Fruit fly (Drosophila melanogaster): Measurements from ENCODE around the gene Galt.

Galt gene

dm6 chr2L:6649085-6649754 is 18.6 kb downstream of the Galt start, which contains the start of the genes CG31635 and Tango1:
TSS of gene CG31635 (minus strand) at chr2L:6649114.
TSS of gene Tango1 (plus strand) at chr2L:6649388.
- TF ChIP-seq Dll (optimal IDR thresholded peaks at IDR 0.05) (no peak), CG8478 (optimal IDR thresholded peaks at IDR 0.05) (no peak), EcR (GFP tag; optimal IDR thresholded peaks at IDR 0.05) (no peak), pan (optimal IDR thresholded peaks at IDR 0.05) (no peak), usp (GFP tag; optimal IDR thresholded peaks at IDR 0.05) (no peak), psq (optimal IDR thresholded peaks at IDR 0.05) (no peak)

dm6 chr2L:6648163-6648628 is 19.6 kb downstream of the Galt start:
- TF ChIP-seq Dll (optimal IDR thresholded peaks at IDR 0.05) (no peak), CG8478 (optimal IDR thresholded peaks at IDR 0.05) (no peak), EcR (GFP tag; optimal IDR thresholded peaks at IDR 0.05) (no peak), usp (GFP tag; optimal IDR thresholded peaks at IDR 0.05) (no peak), psq (optimal IDR thresholded peaks at IDR 0.05) (no peak), pan (optimal IDR thresholded peaks at IDR 0.05) (no peak)

dm6 chr2L:6647103-6647711 is 20.6 kb downstream of the Galt start:
- TF ChIP-seq pan (optimal IDR thresholded peaks at IDR 0.05) (no peak), usp (GFP tag; optimal IDR thresholded peaks at IDR 0.05) (no peak), CG8478 (optimal IDR thresholded peaks at IDR 0.05) (no peak), psq (optimal IDR thresholded peaks at IDR 0.05) (no peak), Dll (optimal IDR thresholded peaks at IDR 0.05) (no peak), EcR (GFP tag; optimal IDR thresholded peaks at IDR 0.05) (no peak)

- TF ChIP-seq pan (optimal IDR thresholded peaks at IDR 0.05): no peak
- no peak for TF ChIP-seq Dll (optimal IDR thresholded peaks at IDR 0.05)
- no peak for TF ChIP-seq usp (GFP tag; optimal IDR thresholded peaks at IDR 0.05)
- no peak for TF ChIP-seq psq (optimal IDR thresholded peaks at IDR 0.05)
- no peak for TF ChIP-seq CG8478 (optimal IDR thresholded peaks at IDR 0.05)
- TF ChIP-seq EcR (GFP tag; optimal IDR thresholded peaks at IDR 0.05): no peak
Measured at dm6 chr2L:6644421-6645059, 23.3 kb downstream of the Galt start.

- no peak for TF ChIP-seq usp (GFP tag; optimal IDR thresholded peaks at IDR 0.05)
- no peak for TF ChIP-seq pan (optimal IDR thresholded peaks at IDR 0.05)
Measured at dm6 chr2L:6643218-6643756, 24.5 kb downstream of the Galt start.

- TF ChIP-seq EcR (GFP tag; optimal IDR thresholded peaks at IDR 0.05): no peak
- no peak for TF ChIP-seq Dll (optimal IDR thresholded peaks at IDR 0.05)
- no peak for TF ChIP-seq usp (GFP tag; optimal IDR thresholded peaks at IDR 0.05)
- no peak for TF ChIP-seq psq (optimal IDR thresholded peaks at IDR 0.05)
- no peak for TF ChIP-seq CG8478 (optimal IDR thresholded peaks at IDR 0.05)
- no peak for TF ChIP-seq pan (optimal IDR thresholded peaks at IDR 0.05)
Measured at dm6 chr2L:6632307-6632706, 35.5 kb downstream of the Galt start, which contains the start of gene Oatp26F. TSS of gene Oatp26F (minus strand) at chr2L:6632407.

- no peak for TF ChIP-seq pan (optimal IDR thresholded peaks at IDR 0.05)
- TF ChIP-seq Dll (optimal IDR thresholded peaks at IDR 0.05): no peak
- no peak for TF ChIP-seq usp (GFP tag; optimal IDR thresholded peaks at IDR 0.05)
- no peak for TF ChIP-seq psq (optimal IDR thresholded peaks at IDR 0.05)
- no peak for TF ChIP-seq EcR (GFP tag; optimal IDR thresholded peaks at IDR 0.05)
- no peak for TF ChIP-seq CG8478 (optimal IDR thresholded peaks at IDR 0.05)
Measured at dm6 chr2L:6622642-6623162, 45.1 kb downstream of the Galt start, which contains the start of gene CG34345. TSS of gene CG34345 (plus strand) at chr2L:6623112.

- no peak for TF ChIP-seq Dll (optimal IDR thresholded peaks at IDR 0.05)
- TF ChIP-seq CG8478 (optimal IDR thresholded peaks at IDR 0.05): no peak
- no peak for TF ChIP-seq EcR (GFP tag; optimal IDR thresholded peaks at IDR 0.05)
- no peak for TF ChIP-seq usp (GFP tag; optimal IDR thresholded peaks at IDR 0.05)
- no peak for TF ChIP-seq psq (optimal IDR thresholded peaks at IDR 0.05)
- TF ChIP-seq pan (optimal IDR thresholded peaks at IDR 0.05): no peak
Measured at dm6 chr2L:6622031-6622430, 45.8 kb downstream of the Galt start.

- TF ChIP-seq CG8478 (optimal IDR thresholded peaks at IDR 0.05): no peak
- TF ChIP-seq usp (GFP tag; optimal IDR thresholded peaks at IDR 0.05): no peak
- no peak for TF ChIP-seq pan (optimal IDR thresholded peaks at IDR 0.05)
- TF ChIP-seq psq (optimal IDR thresholded peaks at IDR 0.05): no peak
- no peak for TF ChIP-seq Dll (optimal IDR thresholded peaks at IDR 0.05)
- no peak for TF ChIP-seq EcR (GFP tag; optimal IDR thresholded peaks at IDR 0.05)
Measured at dm6 chr2L:6621600-6621999, 46.2 kb downstream of the Galt start, which contains the start of gene DIP-iota. TSS of gene DIP-iota (minus strand) at chr2L:6621700.
